Fruit fly (Drosophila melanogaster) whole organism: ENCODE measurements around the gene CG3662.

Experiments used
- CG8478 ChIP-seq: fragments of >200 bp; optimal IDR thresholded peaks from 2 replicates; lab custom pipeline; 2018; ENCODE audit warnings: inconsistent platforms
- Dll ChIP-seq: fragments of >200 bp; optimal IDR thresholded peaks from 2 replicates; lab custom pipeline; 2017
- EcR ChIP-seq, 2 experiments: fragments of >200 bp; optimal IDR thresholded peaks; 2 replicates each; lab custom pipeline; 2017; ENCODE audit warnings: missing biosample characterization in 2 of 2, missing genetic modification characterization in 2 of 2, missing genetic modification reagents in 2 of 2
- pan ChIP-seq: fragments of >200 bp; optimal IDR thresholded peaks from 2 replicates; lab custom pipeline; 2017
- psq ChIP-seq: fragments of >200 bp; optimal IDR thresholded peaks from 2 replicates; lab custom pipeline; 2017
- usp ChIP-seq: fragments of >200 bp; optimal IDR thresholded peaks from 2 replicates; lab custom pipeline; 2017; ENCODE audit warnings: missing biosample characterization, missing genetic modification characterization, mixed read lengths

Gene CG3662

DNA sequence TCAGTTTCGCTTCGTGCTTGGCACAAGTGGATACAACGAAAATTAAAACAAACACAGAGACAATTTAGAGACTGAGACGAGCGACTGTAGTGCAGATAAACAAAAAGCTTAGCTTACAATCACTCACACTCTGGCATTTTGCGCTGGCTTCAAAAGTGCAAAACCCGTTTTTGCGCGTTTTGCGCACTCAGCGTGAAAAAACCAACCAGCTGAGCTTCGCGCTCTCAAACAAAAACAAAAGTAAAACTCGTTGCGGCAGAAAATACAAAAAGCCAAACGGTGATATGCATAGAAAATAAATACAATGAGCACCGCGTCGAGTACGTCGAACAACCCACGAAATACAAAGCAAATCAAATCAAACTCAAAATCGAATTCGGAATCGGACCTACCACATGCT lies 19.6 kb downstream of the CG3662 start:
- TF ChIP-seq usp (GFP tag; lab: Kevin White, UChicago), result no peak
- TF ChIP-seq Dll (lab: Kevin White, UChicago), result no peak
- no peak for TF ChIP-seq EcR (GFP tag; optimal IDR thresholded peaks at IDR 0.05; lab: Kevin White, UChicago)
- no peak for TF ChIP-seq pan (lab: Kevin White, UChicago)
- TF ChIP-seq psq (lab: Kevin White, UChicago), result no peak
- TF ChIP-seq CG8478 (lab: Kevin White, UChicago), result no peak

DNA sequence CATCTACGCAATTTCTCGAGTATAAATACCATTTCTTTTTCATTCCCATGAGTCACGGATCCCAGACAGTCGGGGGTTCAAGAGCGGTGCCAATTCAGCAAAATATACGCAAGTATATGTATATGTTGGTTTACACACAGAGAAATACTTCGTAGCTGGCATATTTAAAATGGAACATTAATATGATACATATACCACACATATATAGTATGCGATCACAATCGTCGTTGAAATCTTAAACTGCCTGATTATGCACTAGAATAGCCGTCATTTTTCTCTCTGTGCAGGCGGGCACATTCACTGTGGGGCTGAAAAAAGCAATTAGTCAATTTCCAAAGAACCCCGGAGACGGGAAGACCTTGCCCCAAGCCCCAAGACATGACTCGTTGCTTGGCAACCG lies 20.6 kb downstream of the CG3662 start:
- TF ChIP-seq psq (lab: Kevin White, UChicago), result no peak
- TF ChIP-seq usp (GFP tag; lab: Kevin White, UChicago), result no peak
- no peak for TF ChIP-seq Dll (lab: Kevin White, UChicago)
- TF ChIP-seq CG8478 (lab: Kevin White, UChicago), result no peak

DNA sequence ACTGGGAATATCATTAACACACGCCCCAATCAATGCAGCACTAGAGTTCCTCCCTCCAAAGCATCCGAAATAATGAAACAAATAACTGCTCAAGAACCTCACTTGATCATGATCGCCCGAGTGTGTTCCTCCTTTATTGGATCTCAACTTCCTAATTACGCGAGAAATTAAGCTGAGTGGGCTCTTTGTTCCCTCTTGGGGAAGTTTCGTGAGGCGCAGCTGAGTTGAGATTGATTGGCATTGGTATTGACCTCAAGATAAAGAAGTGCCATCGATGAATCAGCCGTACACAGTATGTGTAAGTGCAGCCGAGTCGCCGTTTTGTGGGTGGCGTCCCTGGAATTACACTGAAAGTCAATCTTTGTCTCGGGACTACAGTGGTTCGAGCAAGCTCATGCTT lies 21.8 kb downstream of the CG3662 start:
- TF ChIP-seq psq (lab: Kevin White, UChicago) (no peak), usp (GFP tag; lab: Kevin White, UChicago) (no peak), EcR (GFP tag; optimal IDR thresholded peaks at IDR 0.05; lab: Kevin White, UChicago) (no peak)

DNA sequence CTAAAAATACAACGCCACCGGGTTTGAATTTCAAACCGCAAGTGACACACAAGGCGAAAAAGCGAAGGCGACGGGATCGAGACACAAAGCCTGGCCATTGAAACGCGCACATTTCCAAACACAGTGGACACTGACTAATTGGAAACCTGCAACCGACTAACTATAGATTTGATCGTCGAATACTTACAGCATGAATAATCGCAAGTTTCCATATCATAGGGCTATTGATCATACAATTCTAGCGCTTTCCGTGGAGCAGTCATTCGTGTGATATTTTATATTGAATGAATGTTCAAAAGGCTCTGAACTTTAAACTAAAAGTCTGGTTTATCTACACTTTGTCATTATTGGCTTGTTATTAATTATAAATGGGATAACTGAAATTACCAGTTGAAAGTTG lies 22.2 kb downstream of the CG3662 start:
- TF ChIP-seq pan (lab: Kevin White, UChicago), result peak; percentile 41
- TF ChIP-seq usp (GFP tag; lab: Kevin White, UChicago), result no peak

DNA sequence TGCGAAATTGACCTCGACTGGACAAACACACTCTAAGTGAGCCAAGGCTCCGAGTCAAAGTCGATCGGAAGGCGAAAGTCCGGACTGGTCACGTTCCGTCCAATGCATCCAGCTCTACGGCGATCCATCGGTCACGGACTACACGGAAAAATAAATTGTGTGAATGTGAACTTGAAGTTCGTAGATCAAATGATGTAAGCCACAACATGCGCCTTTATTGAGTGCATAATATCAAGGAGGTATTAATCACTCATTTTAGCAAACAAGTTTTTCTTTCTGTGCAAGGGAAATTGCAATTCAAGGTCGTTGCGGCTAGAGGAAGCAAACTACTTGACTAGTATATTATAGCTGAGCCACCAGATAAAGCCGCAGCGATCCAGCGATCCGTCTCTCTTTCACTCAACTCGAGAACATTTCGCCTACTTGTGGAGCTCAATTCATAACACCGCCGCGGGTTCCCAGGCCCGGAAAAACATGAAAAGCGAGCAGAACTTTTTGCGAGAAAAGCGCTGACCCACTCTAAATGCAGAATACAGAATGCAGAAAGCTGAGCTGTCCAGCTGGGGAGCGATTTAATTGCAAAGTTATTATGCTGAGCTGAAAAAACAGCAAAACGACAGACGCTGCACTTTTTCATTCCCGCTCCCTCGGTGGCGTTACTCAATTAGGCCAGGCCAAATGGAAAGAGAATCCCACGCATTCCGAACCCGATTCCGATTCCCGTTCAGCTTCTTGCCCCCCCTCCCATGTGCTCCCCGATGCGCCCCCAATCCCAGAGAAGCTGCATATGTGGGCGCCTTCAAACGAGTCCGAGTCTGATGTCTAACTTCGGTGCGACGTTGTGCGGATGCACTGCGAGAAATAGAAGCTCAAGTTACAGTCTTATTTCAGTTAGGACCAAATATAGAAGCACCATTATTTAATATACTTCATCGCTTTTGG lies 23.0 kb downstream of the CG3662 start:
- TF ChIP-seq CG8478 (lab: Kevin White, UChicago) (no peak), Dll (lab: Kevin White, UChicago) (no peak), EcR (GFP tag; optimal IDR thresholded peaks at IDR 0.05; lab: Kevin White, UChicago) (no peak), pan (lab: Kevin White, UChicago) (no peak), psq (lab: Kevin White, UChicago) (no peak), usp (GFP tag; lab: Kevin White, UChicago) (no peak)

DNA sequence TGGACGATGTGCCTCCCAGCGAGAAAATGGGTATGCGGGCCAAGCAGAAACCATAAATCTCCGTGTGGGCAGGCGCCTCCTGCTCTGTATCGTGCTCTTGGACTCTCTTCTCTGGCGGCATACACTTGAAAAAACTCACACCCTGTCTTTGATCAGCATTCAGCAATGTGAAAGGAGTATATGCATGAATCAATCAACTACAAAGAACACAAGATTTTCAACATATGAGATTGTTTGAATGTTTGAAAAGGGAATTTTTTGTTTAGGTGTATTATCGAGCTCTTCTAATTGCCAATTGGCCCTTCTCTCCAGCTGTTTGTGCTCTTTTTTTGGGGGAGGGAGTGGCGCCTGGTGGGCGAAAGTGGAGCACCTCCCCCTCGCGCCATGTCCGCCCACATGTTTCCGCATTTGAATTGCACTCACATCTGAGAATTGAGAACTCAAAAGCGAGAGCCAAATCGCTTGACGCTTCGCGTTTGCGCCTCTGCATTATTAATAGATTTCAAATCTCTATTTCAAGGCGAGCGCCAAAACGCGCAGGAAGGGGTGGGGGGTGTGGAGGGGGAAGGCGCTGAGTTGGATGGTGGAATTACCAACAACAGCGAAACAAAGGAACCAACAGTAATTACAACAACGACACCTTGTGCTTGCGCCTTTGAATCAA lies 24.4 kb downstream of the CG3662 start:
- TF ChIP-seq EcR (GFP tag; optimal IDR thresholded peaks at IDR 0.05; lab: Kevin White, UChicago) (no peak), pan (lab: Kevin White, UChicago) (no peak), Dll (lab: Kevin White, UChicago) (no peak), CG8478 (lab: Kevin White, UChicago) (no peak), psq (lab: Kevin White, UChicago) (no peak), usp (GFP tag; lab: Kevin White, UChicago) (no peak)

DNA sequence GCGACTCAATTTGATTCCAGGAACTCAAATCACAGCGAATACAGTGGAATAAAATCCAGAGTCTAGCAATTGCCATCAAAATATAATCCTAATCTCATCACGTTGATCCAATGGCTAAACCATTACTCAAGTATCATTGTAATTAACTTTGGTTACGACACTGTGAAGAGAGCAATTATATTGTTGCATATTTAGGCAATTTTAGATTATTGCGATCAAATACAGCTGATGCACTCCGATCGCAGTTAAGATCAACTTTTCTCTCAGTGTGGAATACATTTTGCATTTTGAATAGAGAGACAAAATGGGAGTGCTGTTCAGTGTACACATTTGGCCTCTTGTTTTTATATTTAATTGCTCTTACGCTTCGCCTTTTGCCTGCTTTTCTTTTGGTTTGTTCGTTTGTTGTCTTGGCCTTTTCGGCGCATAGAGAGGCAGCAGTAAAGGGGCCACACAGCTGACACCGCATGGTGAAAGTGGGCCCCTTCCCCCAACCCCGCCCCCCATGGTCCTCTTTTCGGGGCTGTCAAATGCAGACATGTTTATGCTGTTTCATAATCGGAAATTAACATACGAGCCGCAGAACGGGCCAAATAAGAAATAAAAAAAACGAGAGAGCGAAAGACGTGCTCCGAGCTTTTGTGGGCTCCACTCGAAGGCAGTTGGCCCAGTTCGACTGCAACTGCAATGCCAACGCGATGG lies 25.2 kb downstream of the CG3662 start:
- no peak for TF ChIP-seq pan (lab: Kevin White, UChicago)
- TF ChIP-seq EcR (GFP tag; optimal IDR thresholded peaks at IDR 0.05; lab: Kevin White, UChicago), result no peak
- no peak for TF ChIP-seq CG8478 (lab: Kevin White, UChicago)
- TF ChIP-seq Dll (lab: Kevin White, UChicago), result no peak
- no peak for TF ChIP-seq psq (lab: Kevin White, UChicago)
- no peak for TF ChIP-seq usp (GFP tag; lab: Kevin White, UChicago)

DNA sequence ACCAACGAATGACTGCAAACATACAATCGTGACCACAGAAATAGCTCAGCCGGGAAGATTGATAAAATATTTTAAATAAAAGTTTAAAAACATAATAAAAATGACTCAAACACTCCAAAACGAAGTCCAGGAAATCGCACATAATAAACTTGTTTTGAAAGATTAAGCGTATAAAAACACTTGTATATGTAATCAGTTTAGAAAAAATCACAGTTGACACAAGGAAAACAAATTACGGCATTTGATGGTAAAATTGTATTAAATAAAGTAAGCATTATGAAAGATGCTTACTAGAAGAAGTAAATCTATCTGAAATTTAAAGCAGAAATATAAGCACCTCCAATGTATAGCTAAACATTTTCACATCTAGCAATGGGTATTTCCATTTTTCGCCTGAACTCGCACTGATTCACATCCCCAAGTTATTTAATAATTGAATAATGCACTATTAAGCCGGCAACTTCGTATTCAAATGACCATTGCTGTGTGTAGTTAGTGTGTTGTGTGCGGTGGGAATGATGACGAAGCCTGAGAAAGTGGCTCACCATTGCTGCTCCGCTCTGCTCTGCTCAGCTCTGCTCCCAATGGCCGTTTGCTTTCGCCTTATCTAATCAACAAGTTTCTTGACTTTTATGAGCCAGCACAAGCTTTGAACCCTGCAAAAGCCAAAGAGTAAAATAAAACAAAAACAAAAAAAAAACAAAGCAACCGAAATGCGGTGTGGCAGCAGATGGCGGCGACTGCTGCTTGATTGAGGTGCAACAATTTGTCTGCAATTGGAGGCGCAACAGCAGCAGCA lies 26.3 kb downstream of the CG3662 start:
- TF ChIP-seq psq (lab: Kevin White, UChicago), result no peak
- TF ChIP-seq usp (GFP tag; lab: Kevin White, UChicago), result no peak
- TF ChIP-seq pan (lab: Kevin White, UChicago), result no peak
- no peak for TF ChIP-seq Dll (lab: Kevin White, UChicago)
- no peak for TF ChIP-seq EcR (GFP tag; optimal IDR thresholded peaks at IDR 0.05; lab: Kevin White, UChicago)
- TF ChIP-seq CG8478 (lab: Kevin White, UChicago), result no peak

DNA sequence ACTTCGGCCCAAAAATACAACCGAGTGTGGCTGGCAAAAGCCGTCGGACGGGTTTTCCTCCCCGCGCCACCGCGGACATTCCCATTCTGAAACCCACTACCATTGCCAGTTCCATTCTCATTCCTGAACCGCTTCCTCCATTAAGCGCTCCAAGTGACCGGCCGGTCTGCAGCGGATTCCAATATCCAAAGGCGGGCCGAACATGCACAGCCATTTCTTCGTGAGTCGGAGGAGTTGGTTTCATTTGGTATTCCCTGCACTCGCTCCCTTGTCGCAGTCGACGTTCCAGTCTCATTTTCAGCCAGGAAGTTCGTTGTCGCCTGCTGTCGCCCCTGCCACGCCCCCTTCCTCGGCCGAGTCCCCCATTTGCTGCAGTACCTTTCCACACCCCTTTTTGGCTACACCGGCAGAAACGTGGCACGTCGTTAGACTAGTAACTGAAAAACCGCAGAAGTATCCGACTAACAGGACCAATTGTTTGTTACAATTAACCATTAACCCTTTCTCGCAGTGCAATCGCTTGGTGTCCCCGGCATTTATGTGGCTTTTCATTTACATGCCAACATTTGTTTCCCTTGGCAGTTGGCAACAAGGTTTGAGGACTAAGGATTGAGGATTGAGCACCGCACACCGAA lies 27.0 kb downstream of the CG3662 start:
- TF ChIP-seq Dll (lab: Kevin White, UChicago), result no peak
- no peak for TF ChIP-seq pan (lab: Kevin White, UChicago)
- TF ChIP-seq EcR (GFP tag; optimal IDR thresholded peaks at IDR 0.05; lab: Kevin White, UChicago), result no peak
- no peak for TF ChIP-seq psq (lab: Kevin White, UChicago)
- no peak for TF ChIP-seq CG8478 (lab: Kevin White, UChicago)
- no peak for TF ChIP-seq usp (GFP tag; lab: Kevin White, UChicago)

DNA sequence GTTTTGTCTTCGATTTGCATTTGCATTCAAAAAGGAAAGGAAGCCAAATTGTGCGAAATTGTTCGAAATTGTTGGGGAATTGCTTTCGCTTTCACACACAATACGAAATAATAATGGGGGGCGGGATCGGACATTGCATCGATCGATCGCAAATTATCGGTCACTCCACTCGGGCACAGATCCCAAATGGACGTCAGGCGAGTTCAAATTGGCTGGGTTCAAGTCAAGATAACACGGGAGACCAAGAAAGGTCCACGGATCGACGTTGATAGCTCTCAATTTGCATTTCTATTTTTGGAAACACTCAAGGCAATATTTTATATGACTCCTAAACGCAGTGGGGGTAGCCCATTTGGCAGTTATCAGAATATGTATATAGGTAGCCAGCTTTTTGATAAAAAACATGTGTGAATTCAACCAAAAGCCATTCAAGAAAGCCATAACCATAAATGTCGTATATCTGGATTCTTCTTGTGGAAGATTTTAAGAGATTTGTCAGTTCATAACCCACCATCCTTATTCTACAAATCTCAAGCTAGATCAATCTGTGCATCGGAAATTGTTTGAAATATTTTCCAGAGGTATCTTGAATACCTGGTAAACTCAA lies 28.2 kb downstream of the CG3662 start:
- no peak for TF ChIP-seq psq (lab: Kevin White, UChicago)
- no peak for TF ChIP-seq Dll (lab: Kevin White, UChicago)
